Worm (Caenorhabditis elegans) whole organism, L1 larva: ENCODE data around the gene ZC239.5.
"Not testable (repeated sequence)": the region's sequence is repeated elsewhere in the genome, so short reads cannot be mapped to it uniquely, and the experiment has no call there.

Experiments used
- C04F5.9 ChIP-seq: sonication (generic microtip); optimal IDR thresholded peaks from 2 replicates; lab custom pipeline; 2016; ENCODE audit warnings: missing genetic modification characterization, missing compliant biosample characterization
- Y116A8C.19 ChIP-seq: sonication (generic microtip); optimal IDR thresholded peaks from 2 replicates; lab custom pipeline; 2016; ENCODE audit warnings: missing compliant biosample characterization, missing genetic modification characterization, borderline replicate concordance
- alr-1 ChIP-seq: fragments of 200-800 bp; sonication (Bioruptor generic); optimal IDR thresholded peaks from 2 replicates; lab custom pipeline; 2018; ENCODE audit warnings: borderline replicate concordance, mild to moderate bottlenecking, missing genetic modification characterization, missing compliant biosample characterization
- ama-1 ChIP-seq: fragments of 150-350 bp; optimal IDR thresholded peaks from 2 replicates; lab custom pipeline; 2014
- ceh-8 ChIP-seq: fragments of 200-800 bp; sonication (Bioruptor generic); optimal IDR thresholded peaks from 2 replicates; lab custom pipeline; 2018; ENCODE audit warnings: mild to moderate bottlenecking, missing genetic modification characterization, moderate library complexity, missing compliant biosample characterization
- ceh-82 ChIP-seq, 3 experiments: fragments of 150-350 bp in 1 of 3; sonication (generic microtip) in 2 of 3; optimal IDR thresholded peaks; 2 replicates each; lab custom pipeline; 2014 to 2017; ENCODE audit warnings: missing biosample characterization in 3 of 3, missing genetic modification characterization in 3 of 3
- ceh-88 ChIP-seq: fragments of 200-800 bp; sonication (Bioruptor generic); IDR thresholded peaks from 2 replicates; pipeline ENCODE4 v1.3.6; 2022; ENCODE audit warnings: missing genetic modification characterization, missing compliant biosample characterization
- ces-1 ChIP-seq: fragments of 150-350 bp; optimal IDR thresholded peaks from 2 replicates; lab custom pipeline; 2014; ENCODE audit warnings: missing biosample characterization, missing genetic modification reagents, missing genetic modification characterization
- efl-3 ChIP-seq: fragments of 200-800 bp; sonication (Bioruptor generic); optimal IDR thresholded peaks from 2 replicates; lab custom pipeline; 2018; ENCODE audit warnings: mild to moderate bottlenecking, missing genetic modification characterization, missing compliant biosample characterization
- egl-27 ChIP-seq, 2 experiments: fragments of 150-350 bp in 1 of 2; sonication (generic microtip); optimal IDR thresholded peaks; 3 replicates each; lab custom pipeline; 2017 to 2018; ENCODE audit warnings: missing biosample characterization in 2 of 2, missing genetic modification characterization in 2 of 2, missing genetic modification reagents in 2 of 2
- ets-5 ChIP-seq: fragments of 200-800 bp; sonication (Bioruptor generic); IDR thresholded peaks from 2 replicates; pipeline ENCODE4 v1.3.6; 2022; ENCODE audit warnings: missing genetic modification characterization, missing compliant biosample characterization
- fos-1 ChIP-seq: fragments of 150-350 bp; optimal IDR thresholded peaks from 2 replicates; lab custom pipeline; 2014; ENCODE audit warnings: missing biosample characterization, missing genetic modification characterization
- grh-1 ChIP-seq: fragments of 200-800 bp; sonication (Bioruptor generic); IDR thresholded peaks from 2 replicates; pipeline ENCODE4 v1.3.6; 2022; ENCODE audit warnings: missing genetic modification reagents, missing genetic modification characterization, missing compliant biosample characterization
- hlh-17 ChIP-seq: fragments of 200-800 bp; sonication (Bioruptor generic); optimal IDR thresholded peaks from 2 replicates; lab custom pipeline; 2018; ENCODE audit warnings: missing genetic modification characterization, mild to moderate bottlenecking, missing compliant biosample characterization, moderate library complexity, borderline replicate concordance
- irx-1 ChIP-seq: sonication (generic microtip); optimal IDR thresholded peaks from 2 replicates; lab custom pipeline; 2016; ENCODE audit warnings: missing genetic modification characterization, missing compliant biosample characterization
- jun-1 ChIP-seq: fragments of 150-350 bp; optimal IDR thresholded peaks from 2 replicates; lab custom pipeline; 2014; ENCODE audit warnings: missing biosample characterization, missing genetic modification reagents, missing genetic modification characterization
- lin-13 ChIP-seq: fragments of 150-350 bp; optimal IDR thresholded peaks from 2 replicates; lab custom pipeline; 2014; ENCODE audit warnings: missing biosample characterization, missing genetic modification reagents, missing genetic modification characterization
- lsy-2 ChIP-seq, 2 experiments: fragments of 150-350 bp; optimal IDR thresholded peaks; 2 replicates each; lab custom pipeline; 2014; ENCODE audit warnings: missing biosample characterization in 2 of 2, missing genetic modification characterization in 2 of 2
- mdl-1 ChIP-seq, 2 experiments: fragments of 150-350 bp; optimal IDR thresholded peaks; 2 replicates each; lab custom pipeline; 2014 to 2017; ENCODE audit warnings: missing biosample characterization in 2 of 2, missing genetic modification characterization in 2 of 2, inconsistent platforms in 1 of 2
- nhr-11 ChIP-seq: fragments of 150-350 bp; optimal IDR thresholded peaks from 2 replicates; lab custom pipeline; 2014; ENCODE audit warnings: missing biosample characterization, missing genetic modification characterization
- nhr-20 ChIP-seq: sonication (generic microtip); optimal IDR thresholded peaks from 2 replicates; lab custom pipeline; 2016; ENCODE audit warnings: mild to moderate bottlenecking, missing genetic modification characterization, missing compliant biosample characterization
- nhr-28 ChIP-seq: fragments of 150-350 bp; optimal IDR thresholded peaks from 2 replicates; lab custom pipeline; 2014; ENCODE audit warnings: missing biosample characterization, missing genetic modification characterization
- nhr-76 ChIP-seq: sonication (generic microtip); optimal IDR thresholded peaks from 2 replicates; lab custom pipeline; 2017; ENCODE audit warnings: missing biosample characterization, missing genetic modification characterization
- nhr-84 ChIP-seq: sonication (generic microtip); optimal IDR thresholded peaks from 2 replicates; lab custom pipeline; 2017; ENCODE audit warnings: missing biosample characterization, missing genetic modification characterization
- pqm-1 ChIP-seq: sonication (generic microtip); optimal IDR thresholded peaks from 3 replicates; lab custom pipeline; 2017; ENCODE audit warnings: missing biosample characterization, missing genetic modification characterization
- skn-1 ChIP-seq: fragments of 150-350 bp; optimal IDR thresholded peaks from 2 replicates; lab custom pipeline; 2014; ENCODE audit warnings: missing biosample characterization, missing genetic modification characterization
- swsn-7 ChIP-seq: sonication (generic microtip); optimal IDR thresholded peaks from 2 replicates; lab custom pipeline; 2016; ENCODE audit warnings: missing genetic modification characterization, missing compliant biosample characterization
- vab-15 ChIP-seq: sonication (generic microtip); optimal IDR thresholded peaks from 2 replicates; lab custom pipeline; 2017; ENCODE audit warnings: missing genotype, mild to moderate bottlenecking, missing genetic modification characterization, missing compliant biosample characterization
- ztf-4 ChIP-seq: fragments of 150-350 bp; optimal IDR thresholded peaks from 2 replicates; lab custom pipeline; 2014; ENCODE audit warnings: missing biosample characterization, missing genetic modification characterization

The ZC239.5 gene

ce11 chrII:3210365-3210764 is at the start of gene ZC239.5:
Gene ZC239.5, plus strand, starts transcription at chrII:3210665.
- TF ChIP-seq nhr-76 (tag; lab: Kevin White, UChicago): no peak
- no peak for TF ChIP-seq nhr-28 (tag; lab: Kevin White, UChicago)
- no peak for TF ChIP-seq lin-13
- no peak for TF ChIP-seq pqm-1

ce11 chrII:3170089-3170488 is 40.4 kb upstream of the ZC239.5 start, which contains the start of gene fbxc-55:
Gene fbxc-55, minus strand, starts transcription at chrII:3170189.
- TF ChIP-seq nhr-20 (tag; lab: Kevin White, UChicago) (no peak), jun-1 (tag; lab: Kevin White, UChicago) (no peak)

- TF ChIP-seq efl-3 (GFP tag; lab: Kevin White, UChicago) (no peak), nhr-84 (tag; lab: Kevin White, UChicago) (no peak), C04F5.9 (no peak), ets-5 (GFP tag; lab: Robert Waterston, UW) (no peak), Y116A8C.19 (tag; lab: Kevin White, UChicago) (no peak), ceh-82 (tag; optimal IDR thresholded peaks at IDR 0.05; lab: Kevin White, UChicago) (no peak), vab-15 (tag; lab: Kevin White, UChicago) (no peak), ztf-4 (no peak), egl-27 (tag; optimal IDR thresholded peaks at IDR 0.05; lab: Kevin White, UChicago) (no peak), irx-1 (tag; lab: Kevin White, UChicago) (no peak), ama-1 (lab: Kevin White, UChicago) (no peak), ceh-8 (GFP tag; lab: Kevin White, UChicago) (no peak), hlh-17 (GFP tag; lab: Kevin White, UChicago) (no peak), fos-1 (no peak), grh-1 (no peak), skn-1 (tag; lab: Kevin White, UChicago) (no peak)
These were observed 38.3 kb upstream of the ZC239.5 start, which contains the start of gene Y27F2A.10 for ce11 chrII:3172176-3172575. Gene Y27F2A.10, minus strand, starts transcription at chrII:3172276.

ce11 chrII:3177663-3178062 is 32.8 kb upstream of the ZC239.5 start, which contains the start of gene sri-40:
Gene sri-40, plus strand, starts transcription at chrII:3177963.
- not testable (repeated sequence) for TF ChIP-seq efl-3 (GFP tag; lab: Kevin White, UChicago); ces-1 (GFP tag; lab: Kevin White, UChicago); alr-1 (tag; lab: Kevin White, UChicago)

ce11 chrII:3183300-3183840 is 27.1 kb upstream of the ZC239.5 start, which contains the start of the genes Y27F2A.6 and Y27F2A.8:
Gene Y27F2A.6, minus strand, starts transcription at chrII:3183400.
Gene Y27F2A.8, plus strand, starts transcription at chrII:3183790.
- TF ChIP-seq mdl-1 (tag; optimal IDR thresholded peaks at IDR 0.05; lab: Kevin White, UChicago); lsy-2 (tag; optimal IDR thresholded peaks at IDR 0.05; lab: Kevin White, UChicago); grh-1: not testable (repeated sequence)

- not testable (repeated sequence) for TF ChIP-seq swsn-7 (tag; lab: Kevin White, UChicago); ceh-88 (GFP tag; lab: Robert Waterston, UW); lsy-2 (tag; optimal IDR thresholded peaks at IDR 0.05; lab: Kevin White, UChicago)
These were observed 25.6 kb upstream of the ZC239.5 start, which contains the start of gene sri-78 for ce11 chrII:3184858-3185257. Gene sri-78, plus strand, starts transcription at chrII:3185158.

ce11 chrII:3185848-3186247 is 24.6 kb upstream of the ZC239.5 start:
- TF ChIP-seq ces-1 (GFP tag; lab: Kevin White, UChicago) (no peak), nhr-11 (tag; lab: Kevin White, UChicago) (no peak)
